Fruit fly (Drosophila melanogaster): ENCODE data around the gene CG31546.

The CG31546 gene

DNA sequence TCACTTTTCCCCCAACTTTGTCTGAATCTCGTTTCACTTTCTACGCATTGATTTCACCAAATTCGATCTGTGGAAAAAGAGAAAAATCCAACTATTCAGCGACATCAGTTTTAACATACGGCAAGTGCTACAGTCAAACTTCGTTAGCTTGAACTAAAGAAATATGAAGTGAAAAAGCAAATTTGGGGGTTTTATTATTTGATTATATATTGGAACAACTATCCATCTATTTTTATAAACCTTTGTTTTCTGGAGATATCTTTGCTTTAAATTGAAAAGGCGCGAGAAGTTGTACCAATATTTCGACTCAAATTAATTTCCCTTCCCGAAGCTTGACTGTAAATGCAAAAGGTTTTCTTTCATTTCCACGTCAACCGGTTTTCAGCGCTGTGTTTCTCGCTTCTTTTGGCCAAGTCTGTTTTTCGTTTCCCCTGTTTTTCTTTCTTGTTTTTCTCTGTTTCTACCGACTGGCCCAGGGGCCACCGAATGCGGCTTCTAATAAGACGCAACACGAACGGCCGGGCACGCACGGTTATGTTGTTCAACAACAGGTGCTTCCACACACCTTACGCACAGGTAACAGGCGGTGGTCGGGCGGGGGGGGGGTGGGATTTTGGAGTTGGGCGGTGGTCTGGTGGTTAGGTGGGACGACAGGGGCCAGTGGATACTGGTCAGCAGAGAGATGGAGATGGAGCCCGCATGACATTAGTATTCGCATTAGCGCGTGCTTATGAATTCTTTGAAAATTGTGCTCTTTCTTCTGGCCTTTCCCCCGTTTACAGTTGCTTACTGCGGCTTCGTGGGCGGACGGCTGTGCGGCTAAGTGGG lies 47.7 kb upstream of the CG31546 start (continued):
- TF ChIP-seq CG14710 (tag; optimal IDR thresholded peaks at IDR 0.05) (peak; percentile 71), Abd-B (GFP tag; optimal IDR thresholded peaks at IDR 0.05) (peak; percentile 34), Mrtf (GFP tag; IDR thresholded peaks at IDR 0.05) (peak; percentile 30; the same call in 2 of the 3 replicates), CG11723 (GFP tag; optimal IDR thresholded peaks at IDR 0.05) (peak; percentile 49), zf30C (GFP tag; optimal IDR thresholded peaks at IDR 0.05) (no peak), CG14667 (GFP tag; IDR thresholded peaks at IDR 0.05) (no peak), CG7963 (GFP tag; IDR thresholded peaks at IDR 0.05; ENCODE audit: partially characterized antibody) (no peak), ATbp (GFP tag; optimal IDR thresholded peaks at IDR 0.05) (peak; percentile 81), D (optimal IDR thresholded peaks at IDR 0.05) (no peak), D (GFP tag; optimal IDR thresholded peaks at IDR 0.05) (peak; percentile 51), CG2678 (tag; optimal IDR thresholded peaks at IDR 0.05) (no peak), cg (GFP tag; optimal IDR thresholded peaks at IDR 0.05) (no peak), CG1603 (tag; optimal IDR thresholded peaks at IDR 0.05) (peak; percentile 60), pan (optimal IDR thresholded peaks at IDR 0.05) (no peak), pan (GFP tag; optimal IDR thresholded peaks at IDR 0.05 in 1 of 2, IDR thresholded peaks at IDR 0.05 in 1 of 2) (peak in 1 of 2 experiments; percentile 70), CG15696 (tag; optimal IDR thresholded peaks at IDR 0.05) (peak; percentile 48), ase (GFP tag; IDR thresholded peaks at IDR 0.05) (0 out of 3 replicates have a peak, but pooled peaks have one; percentile 11), H2.0 (GFP tag; IDR thresholded peaks at IDR 0.05) (peak; percentile 35; the same call in 1 of the 2 replicates), HLH3B (GFP tag; IDR thresholded peaks at IDR 0.05) (peak; percentile 71), knrl (GFP tag; IDR thresholded peaks at IDR 0.05; ENCODE audit: partially characterized antibody) (no peak), CG1024 (GFP tag; IDR thresholded peaks at IDR 0.05) (no peak), CG17829 (tag; optimal IDR thresholded peaks at IDR 0.05) (peak; percentile 76), ac (GFP tag; optimal IDR thresholded peaks at IDR 0.05) (peak; percentile 25), CG30020 (tag; optimal IDR thresholded peaks at IDR 0.05) (peak; percentile 2), insv (GFP tag; optimal IDR thresholded peaks at IDR 0.05) (peak in 1 of 2 experiments; percentile 72), CG2199 (GFP tag; IDR thresholded peaks at IDR 0.05) (no peak), Dbx (GFP tag; IDR thresholded peaks at IDR 0.05) (no peak), ash1 (GFP tag; optimal IDR thresholded peaks at IDR 0.05) (no peak), wor (GFP tag; IDR thresholded peaks at IDR 0.05) (peak; percentile 16; the same call in 1 of the 2 replicates), BEAF-32 (GFP tag; optimal IDR thresholded peaks at IDR 0.05) (no peak), CG1233 (GFP tag; optimal IDR thresholded peaks at IDR 0.05) (peak; percentile 57), Doc3 (GFP tag; IDR thresholded peaks at IDR 0.05; ENCODE audit: partially characterized antibody) (no peak), ken (GFP tag; IDR thresholded peaks at IDR 0.05) (peak; percentile 77), CG12744 (GFP tag; optimal IDR thresholded peaks at IDR 0.05) (no peak), Camta (GFP tag; optimal IDR thresholded peaks at IDR 0.05) (no peak), CG18599 (GFP tag; optimal IDR thresholded peaks at IDR 0.05) (peak; percentile 40), gem (tag; optimal IDR thresholded peaks at IDR 0.05) (peak; percentile 83), kni (GFP tag; optimal IDR thresholded peaks at IDR 0.05) (peak; percentile 90), E2f1 (GFP tag; IDR thresholded peaks at IDR 0.05) (peak; percentile 58), mam (GFP tag; optimal IDR thresholded peaks at IDR 0.05) (peak; percentile 11), Atf-2 (GFP tag; optimal IDR thresholded peaks at IDR 0.05) (peak; percentile 17), gce (GFP tag; IDR thresholded peaks at IDR 0.05) (peak; percentile 18; the same call in 1 of the 3 replicates), CG11398 (GFP tag; optimal IDR thresholded peaks at IDR 0.05) (peak; percentile 33), chinmo (GFP tag; IDR thresholded peaks at IDR 0.05; ENCODE audit: partially characterized antibody) (0 out of 4 replicates have a peak, but pooled peaks have one; percentile 21), CG6254 (GFP tag; optimal IDR thresholded peaks at IDR 0.05) (peak; percentile 44), CG17361 (GFP tag; IDR thresholded peaks at IDR 0.05) (peak; percentile 78), ham (GFP tag; IDR thresholded peaks at IDR 0.05) (no peak), bowl (GFP tag; IDR thresholded peaks at IDR 0.05) (no peak)
